Fruit fly (Drosophila melanogaster) whole organism, embryonic: ENCODE results near the gene CCT3.

ENCODE experiments used
- ATbp ChIP-seq: fragments of 200-800 bp; sonication (Bioruptor generic); optimal IDR thresholded peaks from 2 replicates; lab custom pipeline; 2017; ENCODE audit warnings: missing biosample characterization, mild to moderate bottlenecking, missing genetic modification characterization, missing genetic modification reagents
- Blimp-1 ChIP-seq: fragments of 200-800 bp; sonication (Bioruptor generic); optimal IDR thresholded peaks from 3 replicates; lab custom pipeline; 2018; ENCODE audit warnings: missing biosample characterization, missing genetic modification characterization, mild to moderate bottlenecking, moderate library complexity, missing genetic modification reagents
- CG11504 ChIP-seq: fragments of 200-800 bp; sonication (Bioruptor generic); optimal IDR thresholded peaks from 3 replicates; lab custom pipeline; 2019; ENCODE audit warnings: missing biosample characterization, mild to moderate bottlenecking, missing genetic modification characterization, moderate library complexity
- CG12071 ChIP-seq: fragments of 200-800 bp; sonication (Bioruptor generic); optimal IDR thresholded peaks from 3 replicates; lab custom pipeline; 2018; ENCODE audit warnings: missing biosample characterization, mild to moderate bottlenecking, missing genetic modification characterization
- CG14710 ChIP-seq: fragments of 200-800 bp; sonication (Bioruptor generic); optimal IDR thresholded peaks from 3 replicates; lab custom pipeline; 2019; ENCODE audit warnings: missing biosample characterization, mild to moderate bottlenecking, missing genetic modification characterization, moderate library complexity
- CG15073 ChIP-seq: fragments of 200-800 bp; sonication (Bioruptor generic); optimal IDR thresholded peaks from 2 replicates; lab custom pipeline; 2016; ENCODE audit warnings: missing biosample characterization, missing genetic modification characterization
- CG17186 ChIP-seq: fragments of 200-800 bp; sonication (Bioruptor generic); optimal IDR thresholded peaks from 3 replicates; lab custom pipeline; 2017; ENCODE audit warnings: missing biosample characterization, missing genetic modification reagents, missing genetic modification characterization
- CG17328 ChIP-seq: fragments of 200-800 bp; sonication (Bioruptor generic); IDR thresholded peaks from 2 replicates; pipeline ENCODE4 v1.3.6; 2022; ENCODE audit warnings: missing biosample characterization, missing genetic modification characterization
- CG1832 ChIP-seq: fragments of 200-800 bp; sonication (Bioruptor generic); optimal IDR thresholded peaks from 2 replicates; lab custom pipeline; 2017; ENCODE audit warnings: missing biosample characterization, mild to moderate bottlenecking, missing genetic modification characterization, inconsistent platforms
- CG18764 ChIP-seq: fragments of 200-800 bp; sonication (Bioruptor generic); optimal IDR thresholded peaks from 3 replicates; lab custom pipeline; 2016; ENCODE audit warnings: missing biosample characterization, missing genetic modification characterization
- CG2889 ChIP-seq: fragments of 200-800 bp; sonication (Bioruptor generic); IDR thresholded peaks from 3 replicates; pipeline ENCODE4 v1.3.6; 2022; ENCODE audit warnings: missing biosample characterization, missing genetic modification characterization
- CG32767 ChIP-seq: fragments of 200-800 bp; sonication (Bioruptor generic); IDR thresholded peaks from 2 replicates; pipeline ENCODE4 v1.3.6; 2022; ENCODE audit warnings: missing biosample characterization, missing genetic modification characterization
- CG3726 ChIP-seq: fragments of 200-800 bp; sonication (Bioruptor generic); IDR thresholded peaks from 3 replicates; pipeline ENCODE4, ENCODE4 v1.3.6; 2022; ENCODE audit warnings: missing biosample characterization, missing genetic modification characterization
- CG4328 ChIP-seq: fragments of 200-800 bp; sonication (Bioruptor generic); optimal IDR thresholded peaks from 3 replicates; lab custom pipeline; 2017; ENCODE audit warnings: missing biosample characterization, missing genetic modification reagents, missing genetic modification characterization
- CG6254 ChIP-seq: fragments of 200-800 bp; sonication (Bioruptor generic); optimal IDR thresholded peaks from 3 replicates; lab custom pipeline; 2017; ENCODE audit warnings: mild to moderate bottlenecking, missing biosample characterization, missing genetic modification reagents, missing genetic modification characterization
- CG6765 ChIP-seq: fragments of 200-800 bp; sonication (Bioruptor generic); optimal IDR thresholded peaks from 3 replicates; lab custom pipeline; 2017; ENCODE audit warnings: missing biosample characterization, mild to moderate bottlenecking, missing genetic modification characterization
- CG7556 ChIP-seq: fragments of 200-800 bp; sonication (Bioruptor generic); optimal IDR thresholded peaks from 2 replicates; lab custom pipeline; 2017; ENCODE audit warnings: missing biosample characterization, mild to moderate bottlenecking, missing genetic modification characterization
- CG8281 ChIP-seq: fragments of 200-800 bp; sonication (Bioruptor generic); optimal IDR thresholded peaks from 2 replicates; lab custom pipeline; 2018; ENCODE audit warnings: missing biosample characterization, mild to moderate bottlenecking, missing genetic modification characterization, moderate library complexity
- CHES-1-like ChIP-seq: fragments of 200-800 bp; sonication (Bioruptor generic); optimal IDR thresholded peaks from 2 replicates; lab custom pipeline; 2016; ENCODE audit warnings: missing biosample characterization, missing genetic modification characterization
- D19B ChIP-seq: fragments of 200-800 bp; sonication (Bioruptor generic); optimal IDR thresholded peaks from 2 replicates; lab custom pipeline; 2017; ENCODE audit warnings: missing biosample characterization, mild to moderate bottlenecking, missing genetic modification characterization
- Ets65A ChIP-seq: fragments of 200-800 bp; sonication (Bioruptor generic); peaks from one replicate; lab custom pipeline; 2016; ENCODE audit warnings: missing biosample characterization, missing genetic modification characterization
- HmgD ChIP-seq: fragments of 200-800 bp; sonication (Bioruptor generic); optimal IDR thresholded peaks from 3 replicates; lab custom pipeline; 2016; ENCODE audit warnings: missing biosample characterization, missing genetic modification characterization
- Hr3 ChIP-seq: fragments of 200-800 bp; sonication (Bioruptor generic); optimal IDR thresholded peaks from 3 replicates; lab custom pipeline; 2016; ENCODE audit warnings: missing biosample characterization, missing genetic modification characterization
- MBD-R2 ChIP-seq: fragments of 200-800 bp; sonication (Bioruptor generic); IDR thresholded peaks from 2 replicates; pipeline ENCODE4 v1.3.6; 2022; ENCODE audit warnings: missing biosample characterization, missing genetic modification characterization
- MTF-1 ChIP-seq: fragments of 200-800 bp; sonication (Bioruptor generic); optimal IDR thresholded peaks from 2 replicates; lab custom pipeline; 2018; ENCODE audit warnings: missing biosample characterization, mild to moderate bottlenecking, missing genetic modification characterization, borderline replicate concordance
- Nf-YA ChIP-seq: fragments of 200-800 bp; sonication (Bioruptor generic); IDR thresholded peaks from 2 replicates; pipeline ENCODE4 v1.3.6; 2022; ENCODE audit warnings: missing biosample characterization, missing genetic modification characterization
- Spps ChIP-seq: fragments of 200-800 bp; sonication (Bioruptor generic); optimal IDR thresholded peaks from 2 replicates; lab custom pipeline; 2018; ENCODE audit warnings: missing biosample characterization, mild to moderate bottlenecking, missing genetic modification characterization
- Sry-δ ChIP-seq: fragments of 200-800 bp; sonication (Bioruptor generic); optimal IDR thresholded peaks from 2 replicates; lab custom pipeline; 2016; ENCODE audit warnings: missing biosample characterization, missing genetic modification characterization
- ab ChIP-seq: fragments of 200-800 bp; sonication (Bioruptor generic); optimal IDR thresholded peaks from 2 replicates; lab custom pipeline; 2016; ENCODE audit warnings: missing biosample characterization, missing genetic modification characterization
- ac ChIP-seq: fragments of 200-800 bp; sonication (Bioruptor generic); optimal IDR thresholded peaks from 3 replicates; lab custom pipeline; 2017; ENCODE audit warnings: missing biosample characterization, mild to moderate bottlenecking, missing genetic modification characterization
- cad ChIP-seq: fragments of >200 bp; optimal IDR thresholded peaks from 2 replicates; lab custom pipeline; 2017; ENCODE audit warnings: missing biosample characterization, missing genetic modification characterization
- ci ChIP-seq: fragments of 200-800 bp; sonication (Bioruptor generic); IDR thresholded peaks from 3 replicates; pipeline ENCODE4 v1.3.6; 2022; ENCODE audit warnings: missing biosample characterization, missing genetic modification characterization
- eyg ChIP-seq: fragments of 200-800 bp; sonication (Bioruptor generic); optimal IDR thresholded peaks from 3 replicates; lab custom pipeline; 2016; ENCODE audit warnings: missing biosample characterization, missing genetic modification characterization
- fd96Cb ChIP-seq: fragments of 200-800 bp; sonication (Bioruptor generic); optimal IDR thresholded peaks from 2 replicates; lab custom pipeline; 2018; ENCODE audit warnings: missing biosample characterization, mild to moderate bottlenecking, missing genetic modification characterization, moderate library complexity
- gcm2 ChIP-seq: fragments of 200-800 bp; sonication (Bioruptor generic); optimal IDR thresholded peaks from 2 replicates; lab custom pipeline; 2016; ENCODE audit warnings: missing biosample characterization, missing genetic modification characterization
- grau ChIP-seq: fragments of 200-800 bp; optimal IDR thresholded peaks from 3 replicates; lab custom pipeline; 2019; ENCODE audit warnings: missing biosample characterization, mild to moderate bottlenecking, missing genetic modification characterization, moderate library complexity
- inv ChIP-seq: fragments of 200-800 bp; sonication (Bioruptor generic); IDR thresholded peaks from 2 replicates; pipeline ENCODE4 v1.3.6; 2022; ENCODE audit warnings: missing biosample characterization, missing genetic modification characterization; ENCODE audit not compliant: partially characterized antibody
- jumu ChIP-seq: fragments of 200-800 bp; sonication (Bioruptor generic); optimal IDR thresholded peaks from 3 replicates; lab custom pipeline; 2016; ENCODE audit warnings: missing biosample characterization, missing genetic modification characterization
- kay ChIP-seq: fragments of 200-800 bp; sonication (Bioruptor generic); optimal IDR thresholded peaks from 2 replicates; lab custom pipeline; 2016; ENCODE audit warnings: missing biosample characterization, missing genetic modification characterization
- lab ChIP-seq: fragments of 200-800 bp; sonication (Bioruptor generic); optimal IDR thresholded peaks from 3 replicates; lab custom pipeline; 2017; ENCODE audit warnings: missing biosample characterization, missing genetic modification characterization, mild to moderate bottlenecking, moderate library complexity, missing genetic modification reagents
- lmd ChIP-seq: fragments of 200-800 bp; sonication (Bioruptor generic); IDR thresholded peaks from 2 replicates; pipeline ENCODE4 v1.3.6; 2022; ENCODE audit warnings: missing biosample characterization, missing genetic modification characterization
- lola ChIP-seq, 3 experiments: fragments of >200 bp in 2 of 3; fragments of 200-800 bp in 1 of 3; sonication (Bioruptor generic) in 1 of 3; optimal IDR thresholded peaks; 2 replicates each; lab custom pipeline; 2017 to 2019; ENCODE audit warnings: missing biosample characterization in 3 of 3, missing genetic modification characterization in 3 of 3, mild to moderate bottlenecking in 1 of 3, moderate library complexity in 1 of 3
- p53 ChIP-seq: fragments of 200-800 bp; sonication (Bioruptor generic); optimal IDR thresholded peaks from 2 replicates; lab custom pipeline; 2016; ENCODE audit warnings: missing biosample characterization, missing genetic modification characterization
- pum ChIP-seq: fragments of 200-800 bp; sonication (Bioruptor generic); optimal IDR thresholded peaks from 2 replicates; lab custom pipeline; 2016; ENCODE audit warnings: missing biosample characterization, missing genetic modification characterization
- seq ChIP-seq: fragments of 200-800 bp; sonication (Bioruptor generic); IDR thresholded peaks from 2 replicates; pipeline ENCODE4 v1.3.6; 2022; ENCODE audit warnings: missing biosample characterization, missing genetic modification characterization
- slp2 ChIP-seq: fragments of 200-800 bp; sonication (Bioruptor generic); optimal IDR thresholded peaks from 2 replicates; lab custom pipeline; 2016; ENCODE audit warnings: missing biosample characterization, missing genetic modification characterization
- stc ChIP-seq: fragments of 200-800 bp; sonication (Bioruptor generic); IDR thresholded peaks from 2 replicates; pipeline ENCODE4 v1.3.6; 2022; ENCODE audit warnings: missing biosample characterization, missing genetic modification characterization
- usp ChIP-seq: fragments of >200 bp; optimal IDR thresholded peaks from 2 replicates; lab custom pipeline; 2017; ENCODE audit warnings: missing biosample characterization, missing genetic modification characterization
- vnd ChIP-seq: fragments of 200-800 bp; sonication (Bioruptor generic); IDR thresholded peaks from 3 replicates; pipeline ENCODE4 v1.3.6; 2022; ENCODE audit warnings: missing biosample characterization, missing genetic modification characterization; ENCODE audit not compliant: partially characterized antibody
- zen ChIP-seq: fragments of 200-800 bp; sonication (Bioruptor generic); optimal IDR thresholded peaks from 3 replicates; lab custom pipeline; 2018; ENCODE audit warnings: missing biosample characterization, mild to moderate bottlenecking, missing genetic modification characterization, moderate library complexity
- zfh1 ChIP-seq: fragments of 200-800 bp; sonication (Bioruptor generic); IDR thresholded peaks from 3 replicates; pipeline ENCODE4 v1.3.6; 2022; ENCODE audit warnings: missing biosample characterization, missing genetic modification characterization
- zfh2 ChIP-seq: fragments of 200-800 bp; sonication (Bioruptor generic); optimal IDR thresholded peaks from 2 replicates; lab custom pipeline; 2016; ENCODE audit warnings: missing biosample characterization, missing genetic modification characterization

The CCT3 gene

DNA sequence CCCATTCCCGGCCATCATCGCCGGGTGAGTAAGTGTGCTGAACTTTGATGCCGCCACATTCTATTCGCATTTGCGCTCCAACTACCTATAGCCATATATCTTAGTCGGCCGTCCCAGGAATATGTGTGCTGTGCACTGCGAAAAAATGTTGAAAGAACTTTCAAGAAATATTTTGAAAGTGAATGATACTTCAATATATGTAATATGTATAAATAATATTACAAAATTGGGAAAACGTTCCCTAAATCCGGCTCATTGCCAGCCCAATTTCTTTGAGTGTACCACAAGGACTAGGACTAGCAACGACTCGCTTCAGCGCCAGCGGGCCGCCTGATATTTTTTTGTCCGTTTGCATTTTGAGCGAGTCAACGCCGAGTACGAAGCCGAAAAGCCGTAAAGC, 25.8 kb downstream of the CCT3 start (continued):
- TF ChIP-seq zen (tag; lab: Kevin White, UChicago) (peak; percentile 58), Nf-YA (GFP tag; lab: Robert Waterston, UW) (no peak), CG11504 (tag; lab: Kevin White, UChicago) (no peak), usp (GFP tag; lab: Kevin White, UChicago) (no peak), gcm2 (GFP tag; lab: Kevin White, UChicago) (no peak), Sry-δ (GFP tag; lab: Kevin White, UChicago) (no peak), zfh1 (GFP tag; lab: Robert Waterston, UW) (peak; percentile 45; the same call in 1 of the 3 replicates), CG1832 (GFP tag; lab: Kevin White, UChicago) (no peak), CG15073 (GFP tag; lab: Kevin White, UChicago) (no peak), CG12071 (no peak), Ets65A (GFP tag; lab: Kevin White, UChicago) (no peak), HmgD (GFP tag; lab: Kevin White, UChicago) (no peak), CG6765 (GFP tag; lab: Kevin White, UChicago) (no peak), Hr3 (GFP tag; lab: Kevin White, UChicago) (no peak), D19B (GFP tag; lab: Kevin White, UChicago) (no peak), stc (GFP tag; lab: Robert Waterston, UW) (peak; percentile 35; the same call in 1 of the 2 replicates), ATbp (GFP tag; lab: Kevin White, UChicago) (no peak), kay (GFP tag; lab: Kevin White, UChicago) (no peak), Spps (tag; lab: Kevin White, UChicago) (no peak), lab (no peak), grau (tag; lab: Kevin White, UChicago) (no peak), CG32767 (GFP tag; lab: Robert Waterston, UW) (no peak), Blimp-1 (no peak), MTF-1 (GFP tag; lab: Kevin White, UChicago) (no peak), slp2 (no peak), CG17328 (GFP tag; lab: Robert Waterston, UW) (peak; percentile 33; the same call in 1 of the 2 replicates), pum (no peak), inv (no peak), CG8281 (no peak), CG17186 (GFP tag; lab: Kevin White, UChicago) (no peak), eyg (no peak), zfh2 (no peak), seq (no peak), CG3726 (no peak), ab (GFP tag; lab: Kevin White, UChicago) (no peak), CG4328 (GFP tag; lab: Kevin White, UChicago) (no peak), CG6254 (no peak), cad (GFP tag; lab: Kevin White, UChicago) (no peak), ac (GFP tag; lab: Kevin White, UChicago) (no peak), CG2889 (0 out of 3 replicates have a peak, but pooled peaks have one; percentile 34), vnd (GFP tag; lab: Robert Waterston, UW) (no peak), jumu (GFP tag; lab: Kevin White, UChicago) (no peak), CHES-1-like (no peak), p53 (no peak), ci (GFP tag; lab: Robert Waterston, UW) (peak; percentile 20; the same call in 1 of the 3 replicates), lola (GFP tag; optimal IDR thresholded peaks at IDR 0.05; lab: Kevin White, UChicago) (peak in 1 of 3 experiments; percentile 21), CG14710 (peak; percentile 30), CG18764 (GFP tag; lab: Kevin White, UChicago) (no peak), lmd (GFP tag; lab: Robert Waterston, UW) (0 out of 2 replicates have a peak, but pooled peaks have one; percentile 18), CG7556 (GFP tag; lab: Kevin White, UChicago) (no peak), fd96Cb (tag; lab: Kevin White, UChicago) (peak; percentile 5), MBD-R2 (GFP tag; lab: Robert Waterston, UW) (no peak)
